Fruit fly (Drosophila melanogaster): ENCODE measurements around the gene X11Lbeta.

dm6 chrX:10719280-10719679 lies 91.7 kb downstream of the X11Lbeta start:
- TF ChIP-seq CG12219 (GFP tag; optimal IDR thresholded peaks at IDR 0.05), result no peak
- TF ChIP-seq CG7928 (GFP tag; optimal IDR thresholded peaks at IDR 0.05), result no peak
- TF ChIP-seq aop (GFP tag; IDR thresholded peaks at IDR 0.05), result no peak
- no peak for TF ChIP-seq Abd-B (GFP tag; optimal IDR thresholded peaks at IDR 0.05)
- no peak for TF ChIP-seq CG4820 (GFP tag; optimal IDR thresholded peaks at IDR 0.05)
- no peak for TF ChIP-seq pita (GFP tag; optimal IDR thresholded peaks at IDR 0.05)
- no peak for TF ChIP-seq Mes4 (GFP tag; optimal IDR thresholded peaks at IDR 0.05)
- TF ChIP-seq CG3281 (GFP tag; optimal IDR thresholded peaks at IDR 0.05), result no peak
- no peak for TF ChIP-seq CG14441 (GFP tag; IDR thresholded peaks at IDR 0.05)
- no peak for TF ChIP-seq gt (GFP tag; IDR thresholded peaks at IDR 0.05)
- TF ChIP-seq Fer1 (GFP tag; optimal IDR thresholded peaks at IDR 0.05), result no peak
- TF ChIP-seq zfh2 (GFP tag; optimal IDR thresholded peaks at IDR 0.05), result no peak
- TF ChIP-seq CG8388 (GFP tag; optimal IDR thresholded peaks at IDR 0.05), result no peak
- no peak for TF ChIP-seq Blimp-1 (GFP tag; optimal IDR thresholded peaks at IDR 0.05)
